Worm (Caenorhabditis elegans): Measurements from ENCODE around the gene ced-11.
A peak's percentile ranks its signal among the peaks of the same experiment; 100 is the strongest.

Gene ced-11

DNA sequence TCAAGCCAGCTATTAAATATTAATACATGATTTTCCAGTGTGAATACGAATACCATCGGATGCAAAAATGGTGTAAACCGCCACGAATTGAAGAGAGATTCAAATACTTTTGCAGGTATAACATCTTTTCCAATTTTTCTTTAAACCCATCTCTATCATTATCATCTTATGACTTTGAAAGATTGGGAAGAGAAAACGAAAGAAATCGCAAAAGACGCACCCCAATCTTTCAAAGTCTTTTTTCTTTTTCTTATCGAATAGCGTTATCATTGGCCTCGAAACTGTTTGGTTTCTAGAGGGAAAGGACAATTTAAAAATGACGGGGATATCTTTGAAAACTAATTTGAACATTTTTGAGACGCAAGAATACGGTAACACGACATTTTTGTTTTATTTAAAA, 13.7 kb upstream of the ced-11 start:
- TF ChIP-seq tlf-1 (GFP tag; optimal IDR thresholded peaks at IDR 0.05) (no peak), B0019.2 (GFP tag; conservative IDR thresholded peaks at IDR 0.05) (no peak)

DNA sequence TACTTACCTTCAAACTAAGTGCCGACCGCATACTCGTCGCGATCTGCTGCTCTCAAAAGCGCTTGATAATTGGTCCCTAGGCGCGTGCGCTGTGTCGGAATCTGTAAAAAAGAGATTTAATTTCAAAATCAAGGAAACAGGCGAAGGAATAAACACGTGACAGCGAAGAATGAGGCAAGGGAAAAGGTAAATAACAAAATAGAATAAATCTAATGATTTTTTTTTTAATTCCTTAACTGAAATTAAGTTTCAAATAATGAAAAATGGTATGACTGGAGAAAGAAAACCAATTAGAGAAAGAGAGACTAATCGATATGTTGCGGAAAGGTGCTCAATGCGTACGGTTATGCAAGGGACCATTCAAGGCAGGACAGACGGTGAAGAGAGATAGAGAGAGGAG, 10.2 kb upstream of the ced-11 start, which contains the start of gene cya-1:
cya-1 (minus strand) TSS at position 101 of the 400 bp plus-strand sequence.
- TF ChIP-seq fkh-3 (tag; optimal IDR thresholded peaks at IDR 0.05) (no peak), egl-18 (GFP tag; IDR thresholded peaks at IDR 0.05) (no peak), madf-6 (GFP tag; IDR thresholded peaks at IDR 0.05) (peak; percentile 8; the same call in 1 of the 2 replicates)

DNA sequence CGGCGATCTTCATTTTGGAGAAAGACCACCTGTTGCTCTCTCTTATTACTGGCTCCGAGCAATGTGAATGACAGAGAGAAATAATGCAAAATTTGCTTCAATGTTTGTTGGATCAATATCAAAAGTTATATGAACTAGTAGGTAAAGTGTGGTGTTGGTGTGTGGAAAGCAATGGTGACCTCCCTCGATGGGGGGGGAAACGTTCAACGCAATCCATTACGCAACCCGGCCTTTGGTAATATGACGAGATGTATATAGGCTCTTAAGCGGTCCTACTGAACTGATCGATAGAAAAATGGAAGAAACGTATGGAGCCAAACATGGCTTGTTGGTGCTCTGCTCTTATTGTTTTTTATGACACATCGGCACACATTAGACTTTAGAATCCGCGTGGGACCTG, 9.6 kb upstream of the ced-11 start:
- TF ChIP-seq lsl-1 (GFP tag; optimal IDR thresholded peaks at IDR 0.05) (no peak), nhr-27 (tag; optimal IDR thresholded peaks at IDR 0.05) (no peak), mes-4 (tag; optimal IDR thresholded peaks at IDR 0.05) (no peak), nhr-179 (tag; optimal IDR thresholded peaks at IDR 0.05) (no peak), ztf-6 (GFP tag; IDR thresholded peaks at IDR 0.05) (no peak), F10E7.11 (tag; optimal IDR thresholded peaks at IDR 0.05) (no peak), cebp-2 (GFP tag; IDR thresholded peaks at IDR 0.05) (no peak), atf-7 (tag; optimal IDR thresholded peaks at IDR 0.05) (no peak), Y56A3A.18 (GFP tag; IDR thresholded peaks at IDR 0.05) (no peak), C17E4.6 (GFP tag; IDR thresholded peaks at IDR 0.05) (no peak), tlf-1 (GFP tag; optimal IDR thresholded peaks at IDR 0.05) (no peak), ama-1 (optimal IDR thresholded peaks at IDR 0.05) (no peak), ama-1 (GFP tag; optimal IDR thresholded peaks at IDR 0.05) (no peak), mel-28 (tag; optimal IDR thresholded peaks at IDR 0.05; ENCODE audit: borderline replicate concordance) (no peak), B0261.1 (tag; optimal IDR thresholded peaks at IDR 0.05) (no peak), zfh-2 (GFP tag; conservative IDR thresholded peaks at IDR 0.05) (no peak), aptf-3 (GFP tag; IDR thresholded peaks at IDR 0.05) (no peak), unc-62 (GFP tag; optimal IDR thresholded peaks at IDR 0.05) (no peak), lir-1 (GFP tag; conservative IDR thresholded peaks at IDR 0.05) (no peak), hlh-26 (GFP tag; conservative IDR thresholded peaks at IDR 0.05) (no peak)

DNA sequence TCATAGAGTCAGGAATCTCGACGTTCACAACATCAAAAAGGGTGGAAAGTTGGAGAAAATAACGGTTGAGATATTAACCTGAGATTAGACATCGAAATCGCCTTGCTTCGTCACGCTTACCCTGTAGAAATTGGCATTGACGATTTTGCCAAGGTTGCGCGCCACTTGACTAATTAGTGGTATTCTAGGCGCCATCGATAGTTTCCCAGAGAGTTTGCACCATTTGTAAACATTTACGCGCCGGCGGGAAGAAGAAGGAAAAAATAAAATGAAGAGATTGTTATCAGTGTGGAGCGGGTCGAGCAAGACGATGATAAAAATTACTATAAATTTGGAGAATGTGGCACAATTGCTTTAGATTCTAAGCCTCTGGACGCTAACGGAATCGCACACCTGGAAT, 9.1 kb upstream of the ced-11 start:
- TF ChIP-seq xnd-1 (tag; optimal IDR thresholded peaks at IDR 0.05) (peak; percentile 42), madf-8 (GFP tag; conservative IDR thresholded peaks at IDR 0.05) (peak; percentile 4; the same call in 1 of the 2 replicates), sptf-2 (GFP tag; optimal IDR thresholded peaks at IDR 0.05) (no peak), F10E7.11 (tag; optimal IDR thresholded peaks at IDR 0.05) (no peak), madf-6 (GFP tag; IDR thresholded peaks at IDR 0.05) (peak; percentile 77), somi-1 (GFP tag; optimal IDR thresholded peaks at IDR 0.05) (no peak), efl-1 (GFP tag; optimal IDR thresholded peaks at IDR 0.05) (peak; percentile 62), nhr-90 (tag; optimal IDR thresholded peaks at IDR 0.05) (no peak), unc-130 (GFP tag; optimal IDR thresholded peaks at IDR 0.05) (no peak), rcor-1 (GFP tag; IDR thresholded peaks at IDR 0.05) (0 out of 2 replicates have a peak, but pooled peaks have one; percentile 10), chd-7 (tag; optimal IDR thresholded peaks at IDR 0.05) (no peak)

- TF ChIP-seq hmg-20 (GFP tag; IDR thresholded peaks at IDR 0.05) (0 out of 2 replicates have a peak, but pooled peaks have one; percentile 51), madf-8 (GFP tag; conservative IDR thresholded peaks at IDR 0.05) (peak; percentile 29; the same call in 1 of the 2 replicates), mcd-1 (GFP tag; IDR thresholded peaks at IDR 0.05) (peak; percentile 96), lin-26 (GFP tag; IDR thresholded peaks at IDR 0.05) (peak; percentile 85), hsf-1 (GFP tag; IDR thresholded peaks at IDR 0.05) (peak; percentile 68), athp-1 (tag; optimal IDR thresholded peaks at IDR 0.05) (peak; percentile 3), D2030.7 (GFP tag; IDR thresholded peaks at IDR 0.05) (peak; percentile 78), nhr-90 (tag; optimal IDR thresholded peaks at IDR 0.05) (peak; percentile 1), B0019.2 (GFP tag; conservative IDR thresholded peaks at IDR 0.05) (peak; percentile 23; the same call in 1 of the 2 replicates), dox-1 (GFP tag; IDR thresholded peaks at IDR 0.05) (peak; percentile 80), B0336.3 (GFP tag; IDR thresholded peaks at IDR 0.05) (peak; percentile 64; the same call in 1 of the 2 replicates), B0261.1 (tag; optimal IDR thresholded peaks at IDR 0.05) (peak; percentile 69), T26A5.8 (tag; optimal IDR thresholded peaks at IDR 0.05) (peak; percentile 5), Y95B8A.8 (GFP tag; IDR thresholded peaks at IDR 0.05) (peak; percentile 56; the same call in 1 of the 2 replicates), nfyb-1 (GFP tag; IDR thresholded peaks at IDR 0.05) (peak; percentile 82; the same call in 1 of the 2 replicates)
Measured at ce11 chrIII:9110914-9111313, 8.4 kb upstream of the ced-11 start.
